Fruit fly (Drosophila melanogaster): ENCODE data around the gene Cdk5alpha.

- TF ChIP-seq Gug (GFP tag; IDR thresholded peaks at IDR 0.05): no peak
- no peak for TF ChIP-seq salr (GFP tag; optimal IDR thresholded peaks at IDR 0.05)
- no peak for TF ChIP-seq Hr38 (GFP tag; optimal IDR thresholded peaks at IDR 0.05)
- TF ChIP-seq Ets21C (GFP tag; optimal IDR thresholded peaks at IDR 0.05): no peak
- no peak for TF ChIP-seq achi (GFP tag; optimal IDR thresholded peaks at IDR 0.05)
- no peak for TF ChIP-seq CG16779 (tag; optimal IDR thresholded peaks at IDR 0.05)
- no peak for TF ChIP-seq CG3919 (GFP tag; optimal IDR thresholded peaks at IDR 0.05)
- TF ChIP-seq fd59A (GFP tag; optimal IDR thresholded peaks at IDR 0.05): no peak
- no peak for TF ChIP-seq Sox102F (GFP tag; optimal IDR thresholded peaks at IDR 0.05)
- TF ChIP-seq CG10631 (GFP tag; optimal IDR thresholded peaks at IDR 0.05): no peak
- no peak for TF ChIP-seq OdsH (GFP tag; optimal IDR thresholded peaks at IDR 0.05)
- no peak for TF ChIP-seq CG8632 (GFP tag; optimal IDR thresholded peaks at IDR 0.05)
- TF ChIP-seq CG6276 (GFP tag; optimal IDR thresholded peaks at IDR 0.05): no peak
- TF ChIP-seq CG32006 (GFP tag; optimal IDR thresholded peaks at IDR 0.05): no peak
Measured at dm6 chr2L:10322176-10322575, 11.4 kb upstream of the Cdk5alpha start, which contains the start of gene CG4995.
